Fruit fly (Drosophila melanogaster): ENCODE measurements around the gene CG2975.
A peak's percentile ranks its signal among the peaks of the same experiment; 100 is the strongest.

The CG2975 gene

DNA sequence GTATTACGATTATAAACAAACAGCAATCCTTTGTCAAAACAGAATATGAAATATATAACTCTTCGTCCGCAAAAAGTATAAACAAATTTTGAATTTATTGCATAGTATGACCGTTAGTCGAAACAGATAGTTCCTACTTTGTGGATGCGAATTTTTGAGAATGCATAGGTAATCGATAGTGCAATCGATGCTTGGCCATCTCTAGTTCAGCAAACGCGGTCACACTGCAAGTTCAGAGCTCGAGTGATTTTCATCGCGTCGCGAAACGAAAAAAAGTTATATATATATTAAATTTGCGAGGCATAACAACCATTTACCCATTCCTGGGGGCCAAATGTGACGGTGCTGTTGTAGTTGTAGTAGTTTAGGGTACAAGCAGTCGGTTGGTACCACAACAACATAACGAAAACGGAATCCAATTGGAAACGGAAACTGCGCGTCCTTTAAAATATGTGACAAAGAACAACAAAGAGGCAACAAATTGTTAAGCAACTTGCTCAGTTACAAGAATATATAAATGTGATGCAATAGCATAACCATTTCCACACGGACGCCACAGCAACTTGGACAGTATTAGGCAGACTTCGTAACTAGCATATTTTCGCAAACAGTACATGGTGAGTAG lies 17.1 kb downstream of the CG2975 start, which contains the start of gene CG2991 (continued):
- TF ChIP-seq CG10959 (GFP tag; IDR thresholded peaks at IDR 0.05) (no peak), Xrp1 (GFP tag; IDR thresholded peaks at IDR 0.05) (no peak), CG13296 (GFP tag; optimal IDR thresholded peaks at IDR 0.05) (peak; percentile 18), Rfx (GFP tag; IDR thresholded peaks at IDR 0.05) (peak; percentile 59), tup (GFP tag; optimal IDR thresholded peaks at IDR 0.05) (no peak), bsh (GFP tag; optimal IDR thresholded peaks at IDR 0.05) (peak in 1 of 2 experiments; percentile 3), sob (GFP tag; IDR thresholded peaks at IDR 0.05) (peak; percentile 57), YL-1 (GFP tag; optimal IDR thresholded peaks at IDR 0.05) (peak; percentile 69), CG4854 (GFP tag; optimal IDR thresholded peaks at IDR 0.05) (no peak), CG3838 (GFP tag; optimal IDR thresholded peaks at IDR 0.05) (no peak), CG4730 (GFP tag; IDR thresholded peaks at IDR 0.05) (no peak), toy (GFP tag; IDR thresholded peaks at IDR 0.05) (no peak), Sry-β (GFP tag; optimal IDR thresholded peaks at IDR 0.05) (peak; percentile 2), kay (GFP tag; optimal IDR thresholded peaks at IDR 0.05) (no peak), CG14014 (GFP tag; IDR thresholded peaks at IDR 0.05) (peak; percentile 15; the same call in 1 of the 2 replicates), chif (GFP tag; optimal IDR thresholded peaks at IDR 0.05) (no peak), CG4617 (GFP tag; optimal IDR thresholded peaks at IDR 0.05; ENCODE audit: borderline replicate concordance) (peak; percentile 86), CG12769 (tag; optimal IDR thresholded peaks at IDR 0.05) (peak; percentile 44), ERR (GFP tag; optimal IDR thresholded peaks at IDR 0.05) (peak; percentile 51)

DNA sequence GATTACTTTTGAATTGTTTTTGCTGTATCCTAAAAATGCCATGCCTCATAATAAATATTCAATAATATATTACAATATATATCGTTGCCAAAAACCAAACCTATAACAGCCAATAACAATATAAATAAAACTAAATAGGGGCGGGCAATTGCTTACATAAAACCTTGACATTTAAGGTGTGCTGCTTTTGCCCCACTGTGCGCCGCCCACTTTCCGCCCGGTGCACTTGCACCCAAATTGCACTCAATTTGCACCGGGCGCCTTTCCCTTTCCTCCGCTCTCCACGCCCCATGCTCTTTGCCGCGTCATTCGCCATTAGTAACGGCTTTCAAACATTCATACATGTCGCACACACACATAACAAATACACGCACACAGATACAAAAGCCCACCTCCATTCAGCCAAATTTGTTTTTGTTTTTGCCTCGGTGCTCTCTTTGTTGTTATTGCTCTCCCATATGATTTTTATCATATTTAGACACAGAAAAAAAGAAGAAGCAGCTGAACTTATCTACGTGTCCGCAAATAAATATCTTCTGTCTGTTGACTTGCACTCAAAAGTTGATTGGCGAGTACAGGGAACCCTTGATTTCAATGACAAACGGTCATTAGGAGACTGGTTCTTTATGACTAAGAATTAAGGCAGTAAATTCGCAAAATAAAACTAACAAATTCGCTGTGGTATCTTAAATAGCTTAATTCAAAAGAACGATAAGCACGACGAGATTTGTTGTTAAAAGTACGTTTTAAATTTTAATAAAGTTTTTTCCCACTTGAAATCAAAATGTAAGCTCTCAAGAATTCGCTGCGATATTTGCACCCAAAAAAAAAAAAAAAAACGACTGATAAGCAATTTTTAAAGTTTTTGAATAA lies 18.2 kb downstream of the CG2975 start:
- TF ChIP-seq B-H1 (GFP tag; IDR thresholded peaks at IDR 0.05) (no peak), CG8924 (tag; optimal IDR thresholded peaks at IDR 0.05) (peak; percentile 24), CG12769 (tag; optimal IDR thresholded peaks at IDR 0.05) (peak; percentile 18), Eip74EF (GFP tag; optimal IDR thresholded peaks at IDR 0.05) (peak in 1 of 2 experiments; percentile 20), CG4617 (GFP tag; optimal IDR thresholded peaks at IDR 0.05; ENCODE audit: borderline replicate concordance) (no peak), CG2678 (tag; optimal IDR thresholded peaks at IDR 0.05) (peak; percentile 36), wor (GFP tag; IDR thresholded peaks at IDR 0.05) (no peak), TFAM (GFP tag; optimal IDR thresholded peaks at IDR 0.05) (no peak), bowl (GFP tag; IDR thresholded peaks at IDR 0.05) (0 out of 2 replicates have a peak, but pooled peaks have one; percentile 37), CG15514 (GFP tag; optimal IDR thresholded peaks at IDR 0.05) (no peak), gsb-n (tag; optimal IDR thresholded peaks at IDR 0.05) (peak; percentile 75), gcm2 (GFP tag; optimal IDR thresholded peaks at IDR 0.05) (peak; percentile 2), CG15269 (tag; optimal IDR thresholded peaks at IDR 0.05) (peak; percentile 25), CG14441 (GFP tag; IDR thresholded peaks at IDR 0.05) (0 out of 2 replicates have a peak, but pooled peaks have one; percentile 22), CG12391 (tag; optimal IDR thresholded peaks at IDR 0.05) (peak; percentile 0), CG10543 (GFP tag; optimal IDR thresholded peaks at IDR 0.05) (peak; percentile 53), bsh (GFP tag; optimal IDR thresholded peaks at IDR 0.05) (peak; percentile 5 to 57), CG4707 (GFP tag; optimal IDR thresholded peaks at IDR 0.05) (no peak), Aef1 (GFP tag; IDR thresholded peaks at IDR 0.05) (peak; percentile 39; the same call in 2 of the 3 replicates), Ada2b (GFP tag; IDR thresholded peaks at IDR 0.05) (no peak), CG6854 (GFP tag; optimal IDR thresholded peaks at IDR 0.05) (peak; percentile 3), Oli (tag; optimal IDR thresholded peaks at IDR 0.05) (peak; percentile 33), Bgb (GFP tag; IDR thresholded peaks at IDR 0.05; ENCODE audit: partially characterized antibody) (peak; percentile 47; the same call in 1 of the 2 replicates), Adf1 (GFP tag; IDR thresholded peaks at IDR 0.05) (no peak), unpg (GFP tag; optimal IDR thresholded peaks at IDR 0.05) (peak; percentile 13), grau (tag; optimal IDR thresholded peaks at IDR 0.05) (peak; percentile 81), fd3F (GFP tag; optimal IDR thresholded peaks at IDR 0.05) (no peak), tap (tag; optimal IDR thresholded peaks at IDR 0.05) (peak; percentile 30), Nf-YC (tag; optimal IDR thresholded peaks at IDR 0.05) (peak; percentile 34), CG7556 (GFP tag; optimal IDR thresholded peaks at IDR 0.05) (peak; percentile 14)

Data from whole organism, embryonic.